Fruit fly (Drosophila melanogaster) whole organism, embryonic: ENCODE results near the gene CG11454.
A peak's percentile ranks its signal among the peaks of the same experiment; 100 is the strongest.

Experiments used
- Aef1 ChIP-seq: fragments of 200-800 bp; sonication (Bioruptor generic); IDR thresholded peaks from 3 replicates; pipeline ENCODE4 v1.3.6; 2022; ENCODE audit warnings: missing biosample characterization, missing genetic modification characterization
- Bgb ChIP-seq: fragments of 200-800 bp; sonication (Bioruptor generic); IDR thresholded peaks from 2 replicates; pipeline ENCODE4 v1.3.6; 2022; ENCODE audit warnings: missing biosample characterization, missing genetic modification characterization; ENCODE audit not compliant: partially characterized antibody
- CG10267 ChIP-seq: fragments of 200-800 bp; sonication (Bioruptor generic); optimal IDR thresholded peaks from 2 replicates; lab custom pipeline; 2018; ENCODE audit warnings: missing biosample characterization, mild to moderate bottlenecking, missing genetic modification characterization, moderate library complexity
- CG10431 ChIP-seq: fragments of 200-800 bp; sonication (Bioruptor generic); optimal IDR thresholded peaks from 3 replicates; lab custom pipeline; 2018; ENCODE audit warnings: missing biosample characterization, mild to moderate bottlenecking, missing genetic modification characterization
- CG10462 ChIP-seq: fragments of 200-800 bp; sonication (Bioruptor generic); optimal IDR thresholded peaks from 2 replicates; lab custom pipeline; 2016; ENCODE audit warnings: missing biosample characterization, missing genetic modification characterization
- CG10979 ChIP-seq: fragments of 200-800 bp; sonication (Bioruptor generic); optimal IDR thresholded peaks from 2 replicates; lab custom pipeline; 2018; ENCODE audit warnings: missing biosample characterization, mild to moderate bottlenecking, missing genetic modification characterization, moderate library complexity
- CG13624 ChIP-seq: fragments of 200-800 bp; sonication (Bioruptor generic); optimal IDR thresholded peaks from 2 replicates; lab custom pipeline; 2016; ENCODE audit warnings: missing biosample characterization, missing genetic modification characterization
- CG14014 ChIP-seq: fragments of 200-800 bp; sonication (Bioruptor generic); IDR thresholded peaks from 2 replicates; pipeline ENCODE4 v1.3.6; 2022; ENCODE audit warnings: missing biosample characterization, missing genetic modification characterization
- CG15601 ChIP-seq: fragments of 200-800 bp; sonication (Bioruptor generic); optimal IDR thresholded peaks from 3 replicates; lab custom pipeline; 2019; ENCODE audit warnings: missing biosample characterization, mild to moderate bottlenecking, missing genetic modification characterization, moderate library complexity
- CG16815 ChIP-seq: fragments of 200-800 bp; sonication (Bioruptor generic); optimal IDR thresholded peaks from 3 replicates; lab custom pipeline; 2017; ENCODE audit warnings: missing biosample characterization, mild to moderate bottlenecking, missing genetic modification characterization
- CG17612 ChIP-seq: fragments of 200-800 bp; sonication (Bioruptor generic); IDR thresholded peaks from 2 replicates; pipeline ENCODE4 v1.3.6; 2022; ENCODE audit warnings: missing biosample characterization, missing genetic modification characterization
- CG18262 ChIP-seq: fragments of 200-800 bp; optimal IDR thresholded peaks from 3 replicates; lab custom pipeline; 2019; ENCODE audit warnings: missing biosample characterization, mild to moderate bottlenecking, missing genetic modification characterization, moderate library complexity
- CG30020 ChIP-seq: fragments of 200-800 bp; optimal IDR thresholded peaks from 2 replicates; lab custom pipeline; 2019; ENCODE audit warnings: missing biosample characterization, mild to moderate bottlenecking, missing genetic modification characterization, moderate library complexity
- CG30431 ChIP-seq: fragments of 200-800 bp; sonication (Bioruptor generic); optimal IDR thresholded peaks from 2 replicates; lab custom pipeline; 2017; ENCODE audit warnings: missing biosample characterization, missing genetic modification characterization
- CG32767 ChIP-seq: fragments of 200-800 bp; sonication (Bioruptor generic); IDR thresholded peaks from 2 replicates; pipeline ENCODE4 v1.3.6; 2022; ENCODE audit warnings: missing biosample characterization, missing genetic modification characterization
- CG32772 ChIP-seq: fragments of 200-800 bp; sonication (Bioruptor generic); IDR thresholded peaks from 2 replicates; pipeline ENCODE4 v1.3.6; 2022; ENCODE audit warnings: missing biosample characterization, missing genetic modification characterization
- CG7357 ChIP-seq: fragments of 200-800 bp; sonication (Bioruptor generic); IDR thresholded peaks from 3 replicates; pipeline ENCODE4 v1.3.6; 2022; ENCODE audit warnings: missing biosample characterization, missing genetic modification characterization
- CG9817 ChIP-seq: fragments of 200-800 bp; sonication (Bioruptor generic); optimal IDR thresholded peaks from 2 replicates; lab custom pipeline; 2018; ENCODE audit warnings: missing biosample characterization, mild to moderate bottlenecking, missing genetic modification characterization, moderate library complexity
- Doc2 ChIP-seq: fragments of 200-800 bp; sonication (Bioruptor generic); IDR thresholded peaks from 2 replicates; pipeline ENCODE4 v1.3.6; 2022; ENCODE audit warnings: missing biosample characterization, missing genetic modification characterization
- Dp ChIP-seq: fragments of 200-800 bp; sonication (Bioruptor generic); optimal IDR thresholded peaks from 2 replicates; lab custom pipeline; 2018; ENCODE audit warnings: missing biosample characterization, mild to moderate bottlenecking, missing genetic modification characterization, moderate library complexity
- ERR ChIP-seq: fragments of 200-800 bp; sonication (Bioruptor generic); optimal IDR thresholded peaks from 2 replicates; lab custom pipeline; 2016; ENCODE audit warnings: missing biosample characterization, missing genetic modification characterization
- Ets97D ChIP-seq: fragments of 200-800 bp; sonication (Bioruptor generic); optimal IDR thresholded peaks from 3 replicates; lab custom pipeline; 2016; ENCODE audit warnings: missing biosample characterization, missing genetic modification characterization
- Fer1 ChIP-seq: fragments of 200-800 bp; sonication (Bioruptor generic); optimal IDR thresholded peaks from 2 replicates; lab custom pipeline; 2017; ENCODE audit warnings: missing biosample characterization, mild to moderate bottlenecking, missing genetic modification characterization
- HLH3B ChIP-seq: fragments of 200-800 bp; sonication (Bioruptor generic); IDR thresholded peaks from 2 replicates; pipeline ENCODE4 v1.3.6; 2022; ENCODE audit warnings: missing biosample characterization, missing genetic modification characterization
- HLHmδ ChIP-seq: fragments of 200-800 bp; sonication (Bioruptor generic); optimal IDR thresholded peaks from 2 replicates; lab custom pipeline; 2018; ENCODE audit warnings: missing biosample characterization, mild to moderate bottlenecking, missing genetic modification characterization, moderate library complexity
- Hmr ChIP-seq: fragments of 200-800 bp; sonication (Bioruptor generic); optimal IDR thresholded peaks from 3 replicates; lab custom pipeline; 2017; ENCODE audit warnings: mild to moderate bottlenecking, missing biosample characterization, missing genetic modification reagents, missing genetic modification characterization
- Lpt ChIP-seq: fragments of >200 bp; optimal IDR thresholded peaks from 2 replicates; lab custom pipeline; 2018; ENCODE audit warnings: missing biosample characterization, missing genetic modification characterization
- MBD-R2 ChIP-seq: fragments of 200-800 bp; sonication (Bioruptor generic); IDR thresholded peaks from 2 replicates; pipeline ENCODE4 v1.3.6; 2022; ENCODE audit warnings: missing biosample characterization, missing genetic modification characterization
- Med ChIP-seq: fragments of 200-800 bp; sonication (Bioruptor generic); peaks from one replicate; lab custom pipeline; 2016; ENCODE audit warnings: missing biosample characterization, missing genetic modification characterization, mild to moderate bottlenecking, inconsistent platforms, moderate library complexity
- NC2β ChIP-seq: fragments of 200-800 bp; sonication (Bioruptor generic); optimal IDR thresholded peaks from 2 replicates; lab custom pipeline; 2016; ENCODE audit warnings: missing biosample characterization, missing genetic modification characterization
- Scr ChIP-seq: fragments of 200-800 bp; sonication (Bioruptor generic); IDR thresholded peaks from 2 replicates; pipeline ENCODE4 v1.3.6; 2022; ENCODE audit warnings: missing biosample characterization, missing genetic modification characterization; ENCODE audit not compliant: partially characterized antibody
- Stat92E ChIP-seq, 3 experiments: fragments of >200 bp in 2 of 3; fragments of 200-800 bp in 1 of 3; sonication (Bioruptor generic) in 1 of 3; optimal IDR thresholded peaks; 2 replicates each; lab custom pipeline; 2017 to 2019; ENCODE audit warnings: missing biosample characterization in 3 of 3, missing genetic modification characterization in 3 of 3, mild to moderate bottlenecking in 1 of 3, moderate library complexity in 1 of 3
- TFAM ChIP-seq: fragments of 200-800 bp; sonication (Bioruptor generic); optimal IDR thresholded peaks from 2 replicates; lab custom pipeline; 2017; ENCODE audit warnings: missing biosample characterization, missing genetic modification characterization, inconsistent platforms
- Tbp ChIP-seq: fragments of >200 bp; optimal IDR thresholded peaks from 2 replicates; lab custom pipeline; 2018; ENCODE audit warnings: missing biosample characterization, missing genetic modification characterization
- Usf ChIP-seq: fragments of 200-800 bp; sonication (Bioruptor generic); optimal IDR thresholded peaks from 2 replicates; lab custom pipeline; 2017; ENCODE audit warnings: missing genotype, missing biosample characterization, missing genetic modification characterization
- ewg ChIP-seq: fragments of 200-800 bp; sonication (Bioruptor generic); optimal IDR thresholded peaks from 3 replicates; lab custom pipeline; 2017; ENCODE audit warnings: mild to moderate bottlenecking, missing biosample characterization, missing genetic modification reagents, missing genetic modification characterization
- fd102C ChIP-seq: fragments of 200-800 bp; sonication (Bioruptor generic); optimal IDR thresholded peaks from 2 replicates; lab custom pipeline; 2018; ENCODE audit warnings: missing biosample characterization, mild to moderate bottlenecking, missing genetic modification characterization, moderate library complexity
- gsb ChIP-seq: fragments of 200-800 bp; sonication (Bioruptor generic); IDR thresholded peaks from 2 replicates; pipeline ENCODE4 v1.3.6; 2022; ENCODE audit warnings: missing biosample characterization, missing genetic modification characterization
- ind ChIP-seq: fragments of 200-800 bp; sonication (Bioruptor generic); optimal IDR thresholded peaks from 3 replicates; lab custom pipeline; 2016; ENCODE audit warnings: missing biosample characterization, missing genetic modification characterization
- jigr1 ChIP-seq: fragments of 200-800 bp; sonication (Bioruptor generic); IDR thresholded peaks from 3 replicates; pipeline ENCODE4 v1.3.6; 2022; ENCODE audit warnings: missing biosample characterization, missing genetic modification characterization
- nerfin-1 ChIP-seq: fragments of 200-800 bp; sonication (Bioruptor generic); optimal IDR thresholded peaks from 3 replicates; lab custom pipeline; 2019; ENCODE audit warnings: missing biosample characterization, mild to moderate bottlenecking, missing genetic modification characterization, moderate library complexity
- nmo ChIP-seq: fragments of 200-800 bp; sonication (Bioruptor generic); optimal IDR thresholded peaks from 2 replicates; lab custom pipeline; 2018; ENCODE audit warnings: missing biosample characterization, mild to moderate bottlenecking, missing genetic modification characterization, moderate library complexity
- otp ChIP-seq: fragments of 200-800 bp; sonication (Bioruptor generic); IDR thresholded peaks from 3 replicates; pipeline ENCODE4, ENCODE4 v1.3.6; 2022; ENCODE audit warnings: missing biosample characterization, missing genetic modification characterization
- p53 ChIP-seq: fragments of 200-800 bp; sonication (Bioruptor generic); optimal IDR thresholded peaks from 2 replicates; lab custom pipeline; 2016; ENCODE audit warnings: missing biosample characterization, missing genetic modification characterization
- pita ChIP-seq: fragments of 200-800 bp; sonication (Bioruptor generic); optimal IDR thresholded peaks from 2 replicates; lab custom pipeline; 2017; ENCODE audit warnings: missing biosample characterization, mild to moderate bottlenecking, missing genetic modification characterization
- row ChIP-seq: fragments of 200-800 bp; sonication (Bioruptor generic); IDR thresholded peaks from 3 replicates; pipeline ENCODE4 v1.3.6; 2022; ENCODE audit warnings: missing biosample characterization, missing genetic modification characterization
- salm ChIP-seq: fragments of 200-800 bp; sonication (Bioruptor generic); optimal IDR thresholded peaks from 2 replicates; lab custom pipeline; 2018; ENCODE audit warnings: missing biosample characterization, mild to moderate bottlenecking, missing genetic modification characterization
- scrt ChIP-seq: fragments of 200-800 bp; sonication (Bioruptor generic); optimal IDR thresholded peaks from 2 replicates; lab custom pipeline; 2018; ENCODE audit warnings: missing biosample characterization, mild to moderate bottlenecking, missing genetic modification characterization, moderate library complexity
- slbo ChIP-seq: fragments of 200-800 bp; sonication (Bioruptor generic); IDR thresholded peaks from 2 replicates; pipeline ENCODE4 v1.3.6; 2022; ENCODE audit warnings: missing biosample characterization, missing genetic modification characterization
- zf30C ChIP-seq: fragments of 200-800 bp; sonication (Bioruptor generic); optimal IDR thresholded peaks from 3 replicates; lab custom pipeline; 2018; ENCODE audit warnings: missing biosample characterization, mild to moderate bottlenecking, missing genetic modification characterization

Gene CG11454

dm6 chr2L:155215-155712, 12.1 kb downstream of the CG11454 start, which contains the start of gene Pus10 (continued):
- TF ChIP-seq ewg, result peak; percentile 13
- TF ChIP-seq CG32767 (GFP tag; lab: Robert Waterston, UW), result no peak
- no peak for TF ChIP-seq ind (GFP tag; lab: Kevin White, UChicago)
- TF ChIP-seq fd102C (GFP tag; lab: Kevin White, UChicago), result no peak
- TF ChIP-seq CG10267 (tag; lab: Kevin White, UChicago), result peak; percentile 95
- TF ChIP-seq Usf (GFP tag; lab: Kevin White, UChicago), result no peak
- no peak for TF ChIP-seq MBD-R2 (GFP tag; lab: Robert Waterston, UW)
- no peak for TF ChIP-seq zf30C
- no peak for TF ChIP-seq Tbp (GFP tag; lab: Kevin White, UChicago)
- peak; percentile 9 for TF ChIP-seq Hmr (GFP tag; lab: Kevin White, UChicago)
- no peak for TF ChIP-seq HLHmδ (GFP tag; lab: Kevin White, UChicago)
- TF ChIP-seq TFAM (GFP tag; lab: Kevin White, UChicago), result no peak
- no peak for TF ChIP-seq NC2β
- TF ChIP-seq Bgb (GFP tag; lab: Robert Waterston, UW), result no peak
- no peak for TF ChIP-seq CG10979 (tag; lab: Kevin White, UChicago)
- no peak for TF ChIP-seq CG30431
- peak; percentile 29 for TF ChIP-seq Fer1 (GFP tag; lab: Kevin White, UChicago)
- no peak for TF ChIP-seq Lpt (GFP tag; lab: Kevin White, UChicago)
- TF ChIP-seq nerfin-1 (tag; lab: Kevin White, UChicago), result peak; percentile 61
- no peak for TF ChIP-seq Aef1 (GFP tag; lab: Robert Waterston, UW)
- no peak for TF ChIP-seq CG13624 (GFP tag; lab: Kevin White, UChicago)
- peak; percentile 85 for TF ChIP-seq Med (GFP tag; lab: Kevin White, UChicago)
- no peak for TF ChIP-seq HLH3B (GFP tag; lab: Robert Waterston, UW)
- no peak for TF ChIP-seq CG18262 (tag; lab: Kevin White, UChicago)
- no peak for TF ChIP-seq Scr (GFP tag; lab: Robert Waterston, UW)
- TF ChIP-seq CG10462 (GFP tag; lab: Kevin White, UChicago), result no peak
- no peak for TF ChIP-seq slbo (GFP tag; lab: Robert Waterston, UW)
- TF ChIP-seq CG14014 (GFP tag; lab: Robert Waterston, UW), result no peak
- TF ChIP-seq row (GFP tag; lab: Robert Waterston, UW), result no peak
- no peak for TF ChIP-seq otp (GFP tag; lab: Robert Waterston, UW)
- no peak for TF ChIP-seq Doc2 (GFP tag; lab: Robert Waterston, UW)

DNA sequence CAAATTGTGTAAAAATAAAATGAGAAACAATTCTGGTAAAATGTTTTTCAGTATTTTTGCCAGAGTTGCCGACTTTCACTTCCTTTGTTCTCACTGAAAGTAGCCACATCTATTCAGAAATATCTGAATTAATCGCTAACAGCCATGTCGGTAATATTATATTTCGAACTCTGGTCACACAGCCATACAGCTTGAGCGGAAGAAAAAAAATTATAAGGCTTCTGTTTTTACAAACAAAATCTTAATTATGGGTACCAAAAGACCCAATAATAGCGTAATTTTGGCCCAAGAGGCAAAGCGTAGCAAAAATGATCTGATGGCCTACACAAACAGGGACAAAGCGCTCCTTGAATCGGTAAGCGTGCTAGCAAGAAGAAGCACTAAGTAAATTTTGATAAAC, 12.9 kb downstream of the CG11454 start, which contains the start of gene CG3436:
Gene CG3436, plus strand, starts transcription at position 36 of the 400 bp plus-strand sequence.
- TF ChIP-seq Dp (peak; percentile 22), CG30020 (tag; lab: Kevin White, UChicago) (peak; percentile 55), nmo (peak; percentile 56), gsb (GFP tag; lab: Robert Waterston, UW) (no peak), CG32772 (GFP tag; lab: Robert Waterston, UW) (no peak), salm (tag; lab: Kevin White, UChicago) (no peak), nerfin-1 (tag; lab: Kevin White, UChicago) (peak; percentile 16), Ets97D (peak; percentile 87), Stat92E (GFP tag; optimal IDR thresholded peaks at IDR 0.05; lab: Kevin White, UChicago) (peak in 1 of 3 experiments; percentile 2), p53 (GFP tag; lab: Kevin White, UChicago) (peak; percentile 7), CG16815 (no peak), CG15601 (tag; lab: Kevin White, UChicago) (peak; percentile 8), scrt (GFP tag; lab: Kevin White, UChicago) (no peak), CG10267 (tag; lab: Kevin White, UChicago) (peak; percentile 31), CG7357 (GFP tag; lab: Robert Waterston, UW) (peak; percentile 81; the same call in 2 of the 3 replicates), jigr1 (GFP tag; lab: Robert Waterston, UW) (no peak), CG10431 (no peak), CG17612 (GFP tag; lab: Robert Waterston, UW) (no peak), ERR (GFP tag; lab: Kevin White, UChicago) (no peak), CG9817 (tag; lab: Kevin White, UChicago) (peak; percentile 17), pita (no peak)
